Fruit fly (Drosophila melanogaster) whole organism: Measurements from ENCODE around the gene Kebab.

Source experiments
- CG8478 ChIP-seq: fragments of >200 bp; optimal IDR thresholded peaks from 2 replicates; lab custom pipeline; 2018; ENCODE audit warnings: inconsistent platforms
- Dll ChIP-seq: fragments of >200 bp; optimal IDR thresholded peaks from 2 replicates; lab custom pipeline; 2017
- EcR ChIP-seq, 2 experiments: fragments of >200 bp; optimal IDR thresholded peaks; 2 replicates each; lab custom pipeline; 2017; ENCODE audit warnings: missing biosample characterization in 2 of 2, missing genetic modification characterization in 2 of 2, missing genetic modification reagents in 2 of 2
- pan ChIP-seq: fragments of >200 bp; optimal IDR thresholded peaks from 2 replicates; lab custom pipeline; 2017
- psq ChIP-seq: fragments of >200 bp; optimal IDR thresholded peaks from 2 replicates; lab custom pipeline; 2017
- usp ChIP-seq: fragments of >200 bp; optimal IDR thresholded peaks from 2 replicates; lab custom pipeline; 2017; ENCODE audit warnings: missing biosample characterization, missing genetic modification characterization, mixed read lengths

Gene Kebab

DNA sequence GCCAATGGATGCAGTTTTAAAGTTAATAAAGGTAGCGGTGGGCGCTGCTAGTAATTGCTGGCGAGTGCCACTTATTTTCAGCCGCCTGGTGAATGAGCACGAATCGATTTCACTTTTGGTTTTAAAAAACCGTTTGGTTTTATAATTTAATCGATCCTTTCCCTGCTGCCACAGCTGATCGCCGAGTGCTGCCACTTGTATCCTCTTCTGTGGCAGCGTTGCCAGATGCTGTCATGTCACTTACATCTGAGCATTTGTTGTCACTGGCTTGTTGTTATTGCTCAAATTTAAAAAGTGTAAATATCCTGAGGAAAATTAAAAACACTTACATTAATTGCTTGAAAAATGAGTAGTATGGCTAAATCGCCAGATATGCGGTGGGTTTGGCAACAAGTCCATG, at the start of gene Kebab:
TSS of gene Kebab (plus strand) at position 230 of the 400 bp plus-strand sequence.
- TF ChIP-seq Dll (lab: Kevin White, UChicago), result no peak
- no peak for TF ChIP-seq psq

DNA sequence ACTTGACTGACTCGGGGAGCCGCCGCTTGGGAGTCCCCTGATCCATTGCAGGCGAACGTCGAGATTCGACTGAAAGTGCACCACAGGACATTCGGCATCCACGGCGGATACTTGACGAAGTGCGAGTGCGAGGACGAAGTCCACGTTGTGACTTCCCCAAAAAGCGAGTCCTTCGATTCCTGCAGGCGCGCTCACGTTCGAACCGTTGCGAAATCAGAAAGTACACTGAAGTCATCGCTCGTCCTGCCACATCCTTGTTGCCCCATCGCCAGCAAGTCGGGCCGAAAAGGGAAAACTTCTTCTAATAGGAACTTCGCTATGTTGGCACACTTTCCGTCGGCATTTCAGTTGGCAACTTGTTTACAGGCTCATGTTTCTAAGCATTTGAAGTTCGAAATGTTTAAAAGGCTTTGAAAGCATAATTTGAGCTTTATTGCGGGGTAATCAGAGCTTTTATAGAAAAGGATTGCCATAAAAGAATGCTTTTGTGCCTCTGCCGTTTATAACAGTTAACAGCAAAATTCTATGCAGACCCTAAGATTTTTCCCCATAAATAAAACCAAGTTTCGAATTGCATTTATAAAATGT, 39.1 kb upstream of the Kebab start, which contains the start of gene CG33543:
TSS of gene CG33543 (minus strand) at position 232 of the 588 bp plus-strand sequence.
- no peak for TF ChIP-seq pan
- TF ChIP-seq EcR (GFP tag; optimal IDR thresholded peaks at IDR 0.05; lab: Kevin White, UChicago), result no peak
- TF ChIP-seq usp (GFP tag; lab: Kevin White, UChicago), result no peak
- TF ChIP-seq CG8478 (lab: Kevin White, UChicago), result no peak
- no peak for TF ChIP-seq Dll (lab: Kevin White, UChicago)

DNA sequence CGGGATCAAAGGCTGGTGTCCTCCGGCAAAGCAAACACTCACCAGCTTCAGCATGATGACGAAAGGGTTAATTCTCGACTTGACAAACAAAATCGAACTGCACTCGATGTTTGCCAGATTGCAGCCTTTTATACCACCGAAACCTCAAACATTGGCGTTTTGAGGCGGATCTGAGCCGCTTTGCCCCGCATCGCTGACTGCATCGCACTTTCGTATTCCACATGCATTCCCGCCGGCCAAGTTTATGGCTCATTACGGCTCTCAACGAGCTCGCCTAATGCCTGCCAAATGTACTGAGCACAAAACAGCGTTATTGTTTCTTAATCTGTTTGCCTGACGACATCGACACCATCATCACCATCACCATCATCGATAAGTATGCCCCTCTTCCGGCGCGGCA, 38.2 kb upstream of the Kebab start, which contains the start of gene CG15353:
TSS of gene CG15353 (minus strand) at position 101 of the 400 bp plus-strand sequence.
- TF ChIP-seq psq, result no peak
- no peak for TF ChIP-seq CG8478 (lab: Kevin White, UChicago)
- TF ChIP-seq EcR (GFP tag; optimal IDR thresholded peaks at IDR 0.05; lab: Kevin White, UChicago), result no peak
- no peak for TF ChIP-seq usp (GFP tag; lab: Kevin White, UChicago)
- no peak for TF ChIP-seq Dll (lab: Kevin White, UChicago)
- no peak for TF ChIP-seq pan

DNA sequence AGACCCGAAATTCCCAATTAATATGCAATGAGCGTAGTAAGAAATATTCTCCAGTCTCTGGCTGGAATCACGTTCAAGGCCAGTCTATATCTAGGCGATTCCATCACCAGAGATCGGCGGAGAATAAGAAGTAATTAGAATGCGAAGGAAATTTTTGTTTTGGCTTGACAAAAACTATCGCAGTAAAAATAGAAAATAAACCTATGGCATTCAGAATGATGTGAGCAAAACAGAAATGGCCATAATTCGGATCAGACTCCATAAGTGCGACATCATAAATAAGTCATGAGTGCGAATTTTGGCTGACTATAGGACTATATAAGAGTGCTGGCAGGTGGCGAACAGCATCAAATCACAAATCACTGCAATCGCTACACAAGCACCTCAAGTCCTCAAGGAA, 37.2 kb upstream of the Kebab start, which contains the start of gene Nplp4:
TSS of gene Nplp4 (plus strand) at position 301 of the 400 bp plus-strand sequence.
- TF ChIP-seq pan (no peak), psq (no peak), usp (GFP tag; lab: Kevin White, UChicago) (no peak), Dll (lab: Kevin White, UChicago) (no peak), EcR (GFP tag; optimal IDR thresholded peaks at IDR 0.05; lab: Kevin White, UChicago) (no peak), CG8478 (lab: Kevin White, UChicago) (no peak)

DNA sequence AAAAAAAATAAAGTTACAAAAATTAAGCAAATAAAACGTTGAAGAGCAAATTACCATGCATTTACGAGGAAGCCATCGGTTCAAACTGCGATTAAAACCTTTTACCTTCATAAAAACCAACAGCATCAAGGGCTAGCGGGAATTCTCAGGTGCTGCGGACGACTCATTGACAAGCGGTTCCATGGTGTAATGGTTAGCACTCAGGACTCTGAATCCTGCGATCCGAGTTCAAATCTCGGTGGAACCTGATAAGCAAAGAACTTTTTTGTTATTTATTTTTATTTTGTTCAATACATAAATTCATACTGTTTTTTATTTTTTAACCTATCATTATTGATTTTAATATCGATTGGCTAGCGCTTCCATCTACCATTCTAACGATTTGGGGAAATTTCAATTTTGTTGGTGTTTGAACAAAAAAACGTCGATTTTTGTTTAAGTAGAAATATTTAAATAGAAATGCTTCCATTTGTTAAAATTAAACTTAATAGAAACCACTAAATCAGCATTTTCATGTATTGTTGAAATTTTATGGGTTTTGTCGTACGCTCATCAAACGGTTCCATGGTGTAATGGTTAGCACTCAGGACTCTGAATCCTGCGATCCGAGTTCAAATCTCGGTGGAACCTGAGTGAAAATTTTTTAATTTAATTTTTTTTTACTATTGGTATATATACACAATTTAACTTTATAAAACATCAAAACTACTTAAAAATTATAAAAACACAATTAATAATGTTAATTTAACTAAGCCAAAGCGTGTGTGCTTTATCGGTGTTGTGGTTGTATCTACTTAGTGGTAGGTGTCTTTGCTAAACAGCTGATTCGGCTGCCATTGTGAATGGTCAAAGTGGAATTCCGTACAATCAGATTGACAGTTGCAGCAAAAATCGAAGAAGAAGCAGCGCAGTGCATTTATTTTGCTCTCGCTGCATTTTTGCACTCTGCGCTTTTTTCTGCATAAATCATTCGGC, 36.0 kb upstream of the Kebab start, which contains the start of gene CG4238:
TSS of gene CG4238 (plus strand) at position 880 of the 975 bp plus-strand sequence.
- TF ChIP-seq Dll (lab: Kevin White, UChicago) (no peak), usp (GFP tag; lab: Kevin White, UChicago) (no peak), CG8478 (lab: Kevin White, UChicago) (no peak), psq (no peak), pan (no peak), EcR (GFP tag; optimal IDR thresholded peaks at IDR 0.05; lab: Kevin White, UChicago) (no peak)

DNA sequence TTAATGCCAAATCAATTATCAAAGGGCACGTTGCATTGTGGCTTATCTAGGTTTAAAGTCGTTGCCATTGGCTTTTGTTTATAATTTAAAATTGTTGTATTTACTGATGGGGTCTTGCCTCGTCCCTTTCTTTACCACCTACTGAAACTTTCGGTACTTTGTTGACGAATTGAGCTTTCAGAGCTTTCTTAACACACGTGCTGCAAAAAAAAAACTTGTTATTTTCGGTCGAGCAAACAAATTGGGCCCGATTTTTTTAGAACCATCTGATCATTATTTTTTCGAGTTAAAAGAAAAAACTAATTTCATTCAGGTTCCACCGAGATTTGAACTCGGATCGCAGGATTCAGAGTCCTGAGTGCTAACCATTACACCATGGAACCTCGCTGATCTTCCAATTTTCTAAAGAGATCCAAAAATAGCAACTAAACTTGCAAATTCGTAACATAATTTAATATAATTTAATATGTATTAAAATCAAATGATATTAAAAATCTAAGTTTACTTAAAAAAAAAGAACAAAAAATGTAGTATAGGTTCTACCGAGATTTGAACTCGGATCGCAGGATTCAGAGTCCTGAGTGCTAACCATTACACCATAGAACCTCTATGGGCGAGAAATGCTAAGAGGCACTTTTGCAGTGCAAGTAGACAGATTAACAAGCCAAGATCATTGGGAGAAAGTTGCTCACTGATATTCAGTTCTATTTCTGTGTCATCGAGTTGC, 34.8 kb upstream of the Kebab start:
- no peak for TF ChIP-seq EcR (GFP tag; optimal IDR thresholded peaks at IDR 0.05; lab: Kevin White, UChicago)

DNA sequence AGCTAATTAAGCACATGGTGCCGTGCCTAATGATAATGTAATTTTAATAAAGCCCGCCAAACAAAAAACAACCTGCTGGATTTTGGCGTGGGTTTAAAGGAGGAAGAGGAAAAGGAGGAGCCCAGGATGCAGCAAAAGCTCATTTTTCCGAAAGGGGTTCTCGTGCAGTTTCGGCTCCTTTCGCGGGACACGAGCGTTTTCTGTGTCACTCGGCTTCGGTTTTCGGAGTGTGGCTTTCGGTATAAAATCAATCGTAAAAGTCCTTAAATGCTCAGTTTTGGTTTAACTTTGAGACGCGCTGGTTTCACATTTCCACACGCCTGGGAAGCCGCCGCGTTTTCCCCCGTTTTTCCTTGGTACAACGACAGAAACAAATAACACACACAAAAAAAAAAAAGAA, 33.9 kb upstream of the Kebab start:
- TF ChIP-seq pan (no peak), EcR (GFP tag; optimal IDR thresholded peaks at IDR 0.05; lab: Kevin White, UChicago) (no peak), psq (no peak), usp (GFP tag; lab: Kevin White, UChicago) (no peak), Dll (lab: Kevin White, UChicago) (no peak), CG8478 (lab: Kevin White, UChicago) (no peak)

DNA sequence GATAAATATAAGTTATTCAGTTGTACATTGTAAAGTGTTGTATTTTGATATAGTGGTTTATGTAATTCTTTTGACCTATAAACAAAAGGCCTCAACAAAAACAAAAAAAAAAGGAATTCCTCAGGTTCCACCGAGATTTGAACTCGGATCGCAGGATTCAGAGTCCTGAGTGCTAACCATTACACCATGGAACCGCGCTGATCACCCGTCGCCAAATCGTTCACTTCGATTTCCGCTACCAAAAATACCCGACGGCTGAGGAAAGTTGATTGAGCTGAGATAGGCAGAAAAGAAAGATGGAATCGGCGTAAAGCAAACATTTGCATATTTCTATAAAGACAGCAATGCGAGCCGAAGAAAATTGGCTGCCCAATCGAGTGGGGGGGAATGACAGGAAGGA, 32.2 kb upstream of the Kebab start:
- TF ChIP-seq CG8478 (lab: Kevin White, UChicago) (no peak), psq (no peak), Dll (lab: Kevin White, UChicago) (no peak), usp (GFP tag; lab: Kevin White, UChicago) (no peak), EcR (GFP tag; optimal IDR thresholded peaks at IDR 0.05; lab: Kevin White, UChicago) (no peak), pan (no peak)

DNA sequence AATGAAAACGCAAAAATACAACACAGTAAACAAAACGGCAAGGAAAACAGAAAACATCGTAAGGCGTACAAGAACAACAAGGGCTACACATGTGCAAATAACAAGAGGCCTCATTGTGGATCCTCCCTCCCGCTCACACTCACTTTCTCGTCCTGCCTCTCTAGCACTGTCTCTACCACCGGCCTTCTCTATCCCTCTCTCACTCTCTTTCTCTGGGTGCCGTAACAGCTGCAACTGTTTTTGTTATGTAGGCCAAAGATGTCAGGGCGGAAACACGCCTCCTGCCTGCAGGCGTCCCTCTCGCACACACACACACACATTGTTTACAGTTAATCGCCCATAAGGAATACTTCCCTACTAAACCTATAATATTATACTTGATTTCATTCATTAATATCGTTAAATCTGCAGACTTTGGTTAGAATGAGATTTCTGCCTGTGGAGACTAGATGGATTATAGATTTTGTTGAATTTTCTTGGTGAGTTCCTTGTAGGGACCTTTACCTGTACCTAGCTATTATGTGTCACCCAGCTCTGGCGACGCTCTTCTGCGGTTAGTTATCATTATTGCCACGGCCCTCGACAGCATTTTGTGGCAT, 31.4 kb upstream of the Kebab start:
- no peak for TF ChIP-seq Dll (lab: Kevin White, UChicago)
- TF ChIP-seq usp (GFP tag; lab: Kevin White, UChicago), result no peak
- TF ChIP-seq CG8478 (lab: Kevin White, UChicago), result no peak
- TF ChIP-seq psq, result no peak
- no peak for TF ChIP-seq pan
- no peak for TF ChIP-seq EcR (GFP tag; optimal IDR thresholded peaks at IDR 0.05; lab: Kevin White, UChicago)

DNA sequence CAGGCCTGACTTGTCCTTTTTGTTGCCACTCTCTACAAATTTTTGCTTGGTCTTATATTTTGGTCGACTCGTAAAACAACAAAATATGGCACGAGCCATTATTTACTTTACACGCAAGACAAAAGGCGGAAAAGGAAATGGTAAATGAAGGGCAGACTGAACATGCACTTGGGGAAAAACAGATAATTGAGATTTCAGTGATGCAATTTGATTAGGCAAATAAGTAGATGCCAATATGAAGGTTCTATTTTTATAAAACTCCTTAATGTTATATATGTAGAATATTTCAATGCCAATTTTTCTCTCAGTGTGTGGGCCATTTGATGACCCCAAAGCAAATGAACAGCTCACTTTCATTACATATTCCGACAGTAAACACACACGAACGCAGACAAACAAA, 30.1 kb upstream of the Kebab start:
- no peak for TF ChIP-seq Dll (lab: Kevin White, UChicago)
- no peak for TF ChIP-seq usp (GFP tag; lab: Kevin White, UChicago)
- no peak for TF ChIP-seq EcR (GFP tag; optimal IDR thresholded peaks at IDR 0.05; lab: Kevin White, UChicago)
- TF ChIP-seq psq, result no peak
- no peak for TF ChIP-seq CG8478 (lab: Kevin White, UChicago)
- no peak for TF ChIP-seq pan

DNA sequence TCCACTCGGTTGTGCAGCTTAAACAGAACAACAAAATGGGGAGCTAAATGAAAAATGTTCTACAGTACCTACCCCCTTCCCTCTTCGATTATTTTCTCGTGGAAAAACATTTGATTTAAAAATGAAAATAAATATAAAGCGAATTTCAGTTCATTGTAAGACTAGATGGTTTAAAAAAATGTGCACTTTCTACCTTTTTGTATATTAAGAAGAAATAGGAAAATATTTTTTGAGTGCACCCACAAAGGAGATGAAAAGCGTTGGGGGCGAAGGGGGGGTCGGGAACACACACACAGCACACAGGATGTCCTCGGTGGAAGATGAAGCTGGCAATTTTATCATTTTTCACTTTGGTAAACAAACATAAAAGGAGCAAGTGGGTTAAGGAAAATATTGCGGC, 22.5 kb upstream of the Kebab start:
- TF ChIP-seq Dll (lab: Kevin White, UChicago) (no peak), usp (GFP tag; lab: Kevin White, UChicago) (no peak)
